Worm (Caenorhabditis elegans) whole organism, late embryonic: Measurements from ENCODE around the gene sel-10.

Experiments used
- ama-1 ChIP-seq: fragments of 150-350 bp; optimal IDR thresholded peaks from 2 replicates; lab custom pipeline; 2014
- ceh-19 ChIP-seq: fragments of 200-800 bp; sonication (Bioruptor generic); optimal IDR thresholded peaks from 2 replicates; lab custom pipeline; 2018; ENCODE audit warnings: mild to moderate bottlenecking, missing genetic modification characterization, missing compliant biosample characterization
- elt-2 ChIP-seq: sonication (generic microtip); optimal IDR thresholded peaks from 2 replicates; lab custom pipeline; 2016; ENCODE audit warnings: missing genetic modification reagents, missing genetic modification characterization, missing compliant biosample characterization
- fkh-10 ChIP-seq: fragments of 150-350 bp; optimal IDR thresholded peaks from 2 replicates; lab custom pipeline; 2014; ENCODE audit warnings: missing biosample characterization, missing genetic modification reagents, missing genetic modification characterization
- gmeb-2 ChIP-seq: sonication (generic microtip); optimal IDR thresholded peaks from 2 replicates; lab custom pipeline; 2016; ENCODE audit warnings: missing genetic modification characterization, inconsistent platforms, missing compliant biosample characterization
- nhr-11 ChIP-seq: fragments of 150-350 bp; optimal IDR thresholded peaks from 2 replicates; lab custom pipeline; 2014; ENCODE audit warnings: missing biosample characterization, missing genetic modification characterization
- npax-4 ChIP-seq: sonication (generic microtip); optimal IDR thresholded peaks from 2 replicates; lab custom pipeline; 2016; ENCODE audit warnings: missing genetic modification characterization, missing compliant biosample characterization
- pax-1 ChIP-seq: fragments of 150-350 bp; optimal IDR thresholded peaks from 2 replicates; lab custom pipeline; 2014; ENCODE audit warnings: missing biosample characterization, missing genetic modification characterization
- pha-4 ChIP-seq: fragments of 150-350 bp; optimal IDR thresholded peaks from 2 replicates; lab custom pipeline; 2018; ENCODE audit warnings: missing biosample characterization, missing genetic modification reagents, missing genetic modification characterization
- pros-1 ChIP-seq: fragments of 150-350 bp; optimal IDR thresholded peaks from 2 replicates; lab custom pipeline; 2014; ENCODE audit warnings: missing biosample characterization, missing genetic modification reagents, missing genetic modification characterization
- sox-4 ChIP-seq: sonication (generic microtip); optimal IDR thresholded peaks from 2 replicates; lab custom pipeline; 2017; ENCODE audit warnings: mild to moderate bottlenecking, missing genetic modification characterization, inconsistent platforms, missing compliant biosample characterization
- tbx-2 ChIP-seq: sonication (generic microtip); optimal IDR thresholded peaks from 2 replicates; lab custom pipeline; 2016; ENCODE audit warnings: missing genetic modification characterization, missing compliant biosample characterization
- unc-42 ChIP-seq: sonication (generic microtip); optimal IDR thresholded peaks from 2 replicates; lab custom pipeline; 2016; ENCODE audit warnings: missing genotype, missing genetic modification characterization, missing compliant biosample characterization
- unc-55 ChIP-seq: sonication (generic microtip); optimal IDR thresholded peaks from 2 replicates; lab custom pipeline; 2017; ENCODE audit warnings: missing biosample characterization, missing genetic modification reagents, missing genetic modification characterization

DNA sequence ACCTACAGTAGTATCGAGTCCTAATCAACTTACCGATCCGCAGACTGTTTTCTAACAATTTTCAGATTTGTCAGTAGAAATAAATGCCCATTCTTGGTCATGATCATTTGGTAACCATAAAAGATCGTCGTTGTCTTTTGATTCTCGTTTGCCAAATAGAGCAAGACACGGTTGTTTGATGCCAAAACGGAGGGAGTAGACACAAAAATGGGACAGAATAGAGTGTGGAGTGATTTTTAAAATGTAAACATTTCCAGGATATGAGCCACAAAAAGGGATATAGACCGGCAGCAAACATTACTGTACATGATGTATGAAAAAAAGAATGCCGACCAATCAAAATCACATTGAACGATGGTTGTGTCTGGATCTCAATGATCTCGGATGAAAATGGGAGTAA is 2.3 kb upstream of the sel-10 start, which contains the start of gene F55B12.2:
- TF ChIP-seq elt-2 (tag; lab: Kevin White, UChicago) = no peak
- no peak for TF ChIP-seq pax-1
- TF ChIP-seq npax-4 (tag; lab: Kevin White, UChicago) = no peak
- TF ChIP-seq ama-1 = no peak
- no peak for TF ChIP-seq fkh-10 (GFP tag; lab: Kevin White, UChicago)
- no peak for TF ChIP-seq pros-1 (tag; lab: Kevin White, UChicago)
- no peak for TF ChIP-seq gmeb-2 (tag; lab: Kevin White, UChicago)
- no peak for TF ChIP-seq unc-55 (GFP tag; lab: Kevin White, UChicago)
- TF ChIP-seq pha-4 = no peak
- no peak for TF ChIP-seq nhr-11 (tag; lab: Kevin White, UChicago)
- no peak for TF ChIP-seq unc-42 (tag; lab: Kevin White, UChicago)
- TF ChIP-seq ceh-19 = no peak
- TF ChIP-seq sox-4 = no peak
- no peak for TF ChIP-seq tbx-2 (tag; lab: Kevin White, UChicago)
